Fruit fly (Drosophila melanogaster): ENCODE results near the gene CG5026.

Gene CG5026

dm6 chr3L:8954648-8955033, 13.7 kb upstream of the CG5026 start, which contains the start of gene GNBP3 (continued):
- TF ChIP-seq vvl (GFP tag; IDR thresholded peaks at IDR 0.05), result peak; percentile 70
- TF ChIP-seq nom (GFP tag; optimal IDR thresholded peaks at IDR 0.05), result peak; percentile 91
- TF ChIP-seq psq (GFP tag; optimal IDR thresholded peaks at IDR 0.05), result no peak
- no peak for TF ChIP-seq sna (GFP tag; IDR thresholded peaks at IDR 0.05; ENCODE audit: partially characterized antibody)
- TF ChIP-seq Bteb2 (GFP tag; optimal IDR thresholded peaks at IDR 0.05), result no peak
- TF ChIP-seq Dip2 (GFP tag; IDR thresholded peaks at IDR 0.05), result no peak
- TF ChIP-seq Pdp1 (GFP tag; optimal IDR thresholded peaks at IDR 0.05), result peak in 1 of 2 experiments; percentile 48
- no peak for TF ChIP-seq maf-S (GFP tag; optimal IDR thresholded peaks at IDR 0.05)
- peak; percentile 2 for TF ChIP-seq CG6765 (GFP tag; optimal IDR thresholded peaks at IDR 0.05)
- no peak for TF ChIP-seq her (GFP tag; optimal IDR thresholded peaks at IDR 0.05)
- TF ChIP-seq Six4 (GFP tag; optimal IDR thresholded peaks at IDR 0.05), result no peak
- no peak for TF ChIP-seq H2.0 (GFP tag; IDR thresholded peaks at IDR 0.05)
- TF ChIP-seq sug (tag; optimal IDR thresholded peaks at IDR 0.05), result no peak
- TF ChIP-seq Fer3 (tag; optimal IDR thresholded peaks at IDR 0.05), result peak; percentile 77
- TF ChIP-seq CG10274 (GFP tag; optimal IDR thresholded peaks at IDR 0.05), result no peak
- peak; percentile 49 for TF ChIP-seq CG8281 (tag; optimal IDR thresholded peaks at IDR 0.05)
- no peak for TF ChIP-seq Optix (GFP tag; IDR thresholded peaks at IDR 0.05)
- no peak for TF ChIP-seq GATAe (GFP tag; conservative IDR thresholded peaks at IDR 0.05)
- TF ChIP-seq BEAF-32 (GFP tag; optimal IDR thresholded peaks at IDR 0.05), result no peak
- TF ChIP-seq Usf (GFP tag; optimal IDR thresholded peaks at IDR 0.05), result peak; percentile 17
- no peak for TF ChIP-seq chm (GFP tag; IDR thresholded peaks at IDR 0.05)
- no peak for TF ChIP-seq CG7271 (tag; optimal IDR thresholded peaks at IDR 0.05)
- peak; percentile 65 for TF ChIP-seq lab (GFP tag; optimal IDR thresholded peaks at IDR 0.05)

- no peak for TF ChIP-seq CG16863 (GFP tag; optimal IDR thresholded peaks at IDR 0.05)
- TF ChIP-seq CG6765 (GFP tag; optimal IDR thresholded peaks at IDR 0.05), result no peak
- TF ChIP-seq amos (GFP tag; IDR thresholded peaks at IDR 0.05; ENCODE audit: partially characterized antibody), result no peak
- TF ChIP-seq CG2199 (GFP tag; IDR thresholded peaks at IDR 0.05), result no peak
- TF ChIP-seq exex (tag; optimal IDR thresholded peaks at IDR 0.05), result no peak
- TF ChIP-seq bcd (GFP tag; optimal IDR thresholded peaks at IDR 0.05), result no peak
- TF ChIP-seq crp (GFP tag; optimal IDR thresholded peaks at IDR 0.05), result no peak
- no peak for TF ChIP-seq Eip74EF (GFP tag; optimal IDR thresholded peaks at IDR 0.05)
- TF ChIP-seq E2f1 (GFP tag; IDR thresholded peaks at IDR 0.05), result no peak
- TF ChIP-seq CG6254 (GFP tag; optimal IDR thresholded peaks at IDR 0.05), result no peak
- TF ChIP-seq hkb (optimal IDR thresholded peaks at IDR 0.05), result no peak
- TF ChIP-seq hkb (GFP tag; IDR thresholded peaks at IDR 0.05), result no peak
- TF ChIP-seq Hsf (GFP tag; optimal IDR thresholded peaks at IDR 0.05), result no peak
- no peak for TF ChIP-seq Usf (GFP tag; optimal IDR thresholded peaks at IDR 0.05)
- TF ChIP-seq CG7839 (tag; optimal IDR thresholded peaks at IDR 0.05), result no peak
- TF ChIP-seq jumu (GFP tag; optimal IDR thresholded peaks at IDR 0.05), result no peak
- TF ChIP-seq CG17912 (GFP tag; optimal IDR thresholded peaks at IDR 0.05), result no peak
- no peak for TF ChIP-seq CG16813 (GFP tag; IDR thresholded peaks at IDR 0.05; ENCODE audit: partially characterized antibody)
- TF ChIP-seq Antp (GFP tag; optimal IDR thresholded peaks at IDR 0.05), result no peak
Measured at dm6 chr3L:8955199-8955598, 13.1 kb upstream of the CG5026 start.
